Worm (Caenorhabditis elegans): ENCODE data around the gene polg-1.
"Not testable (repeated sequence)": the region's sequence is repeated elsewhere in the genome, so short reads cannot be mapped to it uniquely, and the experiment has no call there.

The polg-1 gene

ce11 chrII:12164539-12164938 is 35.2 kb downstream of the polg-1 start, which contains the start of gene Y57A10A.8:
Gene Y57A10A.8, plus strand, starts transcription at chrII:12164839.
- TF ChIP-seq unc-86, nhr-11, pha-4 (tag; optimal IDR thresholded peaks at IDR 0.05): not testable (repeated sequence)

ce11 chrII:12162997-12163396 is 36.8 kb downstream of the polg-1 start:
- TF ChIP-seq lim-6 (tag; optimal IDR thresholded peaks at IDR 0.05) (no peak), hlh-15 (tag; optimal IDR thresholded peaks at IDR 0.05) (no peak), K09A11.1 (tag; optimal IDR thresholded peaks at IDR 0.05; ENCODE audit: insufficient read depth) (no peak), ceh-45 (GFP tag; IDR thresholded peaks at IDR 0.05) (no peak), sdc-2 (tag; optimal IDR thresholded peaks at IDR 0.05) (no peak), unc-86 (tag; optimal IDR thresholded peaks at IDR 0.05) (no peak), K02D7.2 (tag; optimal IDR thresholded peaks at IDR 0.05) (no peak), tbx-2 (tag; optimal IDR thresholded peaks at IDR 0.05) (no peak), dve-1 (tag; optimal IDR thresholded peaks at IDR 0.05) (no peak), ceh-31 (tag; optimal IDR thresholded peaks at IDR 0.05) (no peak), ceh-34 (tag; optimal IDR thresholded peaks at IDR 0.05) (no peak), fkh-6 (tag; optimal IDR thresholded peaks at IDR 0.05) (no peak)

- not testable (repeated sequence) for TF ChIP-seq zip-5, sdc-2, elt-4 (tag; optimal IDR thresholded peaks at IDR 0.05)
These were observed 45.6 kb downstream of the polg-1 start, which contains the start of gene Y57A10A.5 for ce11 chrII:12154186-12154585. Gene Y57A10A.5, plus strand, starts transcription at chrII:12154486.

- not testable (repeated sequence) for TF ChIP-seq F13H6.1, madf-2, lim-6 (tag; optimal IDR thresholded peaks at IDR 0.05)
These were observed 48.1 kb downstream of the polg-1 start, which contains the start of gene Y57A10A.4 for ce11 chrII:12151640-12152039. Gene Y57A10A.4, plus strand, starts transcription at chrII:12151940.

- TF ChIP-seq ceh-30 (tag; optimal IDR thresholded peaks at IDR 0.05) (no peak), sox-4 (tag; optimal IDR thresholded peaks at IDR 0.05) (no peak), ceh-24 (tag; optimal IDR thresholded peaks at IDR 0.05) (no peak), ceh-22 (tag; optimal IDR thresholded peaks at IDR 0.05) (no peak), unc-3 (GFP tag; conservative IDR thresholded peaks at IDR 0.05) (no peak), unc-3 (tag; optimal IDR thresholded peaks at IDR 0.05) (no peak), elt-4 (tag; optimal IDR thresholded peaks at IDR 0.05) (no peak), ceh-31 (tag; optimal IDR thresholded peaks at IDR 0.05) (no peak), elt-2 (tag; optimal IDR thresholded peaks at IDR 0.05) (no peak), fax-1 (tag; optimal IDR thresholded peaks at IDR 0.05) (no peak), ets-4 (tag; optimal IDR thresholded peaks at IDR 0.05) (no peak), ceh-18 (tag; optimal IDR thresholded peaks at IDR 0.05) (no peak), K02D7.2 (tag; optimal IDR thresholded peaks at IDR 0.05) (no peak), hlh-13 (GFP tag; optimal IDR thresholded peaks at IDR 0.05) (no peak), rnt-1 (tag; optimal IDR thresholded peaks at IDR 0.05) (no peak), ceh-19 (GFP tag; optimal IDR thresholded peaks at IDR 0.05) (no peak), C08G9.2 (tag; optimal IDR thresholded peaks at IDR 0.05) (no peak), ceh-2 (tag; optimal IDR thresholded peaks at IDR 0.05) (no peak)
These were observed 49.5 kb downstream of the polg-1 start for ce11 chrII:12150227-12150626.

- no peak for TF ChIP-seq hlh-6 (tag; optimal IDR thresholded peaks at IDR 0.05)
- no peak for TF ChIP-seq nfya-1 (tag; optimal IDR thresholded peaks at IDR 0.05)
- TF ChIP-seq unc-86 (tag; optimal IDR thresholded peaks at IDR 0.05): no peak
- no peak for TF ChIP-seq pha-4 (tag; optimal IDR thresholded peaks at IDR 0.05)
- no peak for TF ChIP-seq eyg-1 (tag; optimal IDR thresholded peaks at IDR 0.05)
- no peak for TF ChIP-seq ceh-31 (tag; optimal IDR thresholded peaks at IDR 0.05)
- TF ChIP-seq fkh-10 (GFP tag; optimal IDR thresholded peaks at IDR 0.05): no peak
These were observed 52.4 kb downstream of the polg-1 start, which contains the start of gene Y57A10A.2 for ce11 chrII:12147331-12147730. Gene Y57A10A.2, plus strand, starts transcription at chrII:12147631.

All from whole organism, late embryonic.